Fruit fly (Drosophila melanogaster) whole organism, embryonic: ENCODE data around the gene CG9590.

Experiments
- Bgb ChIP-seq: fragments of 200-800 bp; sonication (Bioruptor generic); IDR thresholded peaks from 2 replicates; pipeline ENCODE4 v1.3.6; 2022; ENCODE audit warnings: missing biosample characterization, missing genetic modification characterization; ENCODE audit not compliant: partially characterized antibody
- CG11456 ChIP-seq: fragments of 200-800 bp; sonication (Bioruptor generic); IDR thresholded peaks from 3 replicates; pipeline ENCODE4 v1.3.6; 2022; ENCODE audit warnings: missing biosample characterization, missing genetic modification characterization
- CG12659 ChIP-seq: fragments of 200-800 bp; sonication (Bioruptor generic); optimal IDR thresholded peaks from 3 replicates; lab custom pipeline; 2017; ENCODE audit warnings: mild to moderate bottlenecking, missing biosample characterization, missing genetic modification reagents, missing genetic modification characterization
- CG12769 ChIP-seq: fragments of 200-800 bp; sonication (Bioruptor generic); optimal IDR thresholded peaks from 2 replicates; lab custom pipeline; 2019; ENCODE audit warnings: missing biosample characterization, mild to moderate bottlenecking, missing genetic modification characterization, moderate library complexity
- CG12942 ChIP-seq: fragments of 200-800 bp; sonication (Bioruptor generic); optimal IDR thresholded peaks from 3 replicates; lab custom pipeline; 2016; ENCODE audit warnings: missing biosample characterization, missing genetic modification characterization
- CG13894 ChIP-seq: fragments of 200-800 bp; sonication (Bioruptor generic); optimal IDR thresholded peaks from 3 replicates; lab custom pipeline; 2018; ENCODE audit warnings: missing biosample characterization, mild to moderate bottlenecking, missing genetic modification characterization, moderate library complexity
- CG14710 ChIP-seq: fragments of 200-800 bp; sonication (Bioruptor generic); optimal IDR thresholded peaks from 3 replicates; lab custom pipeline; 2019; ENCODE audit warnings: missing biosample characterization, mild to moderate bottlenecking, missing genetic modification characterization, moderate library complexity
- CG15601 ChIP-seq: fragments of 200-800 bp; sonication (Bioruptor generic); optimal IDR thresholded peaks from 3 replicates; lab custom pipeline; 2019; ENCODE audit warnings: missing biosample characterization, mild to moderate bottlenecking, missing genetic modification characterization, moderate library complexity
- CG1602 ChIP-seq: fragments of 200-800 bp; sonication (Bioruptor generic); optimal IDR thresholded peaks from 3 replicates; lab custom pipeline; 2016; ENCODE audit warnings: missing biosample characterization, missing genetic modification characterization
- CG18476 ChIP-seq: fragments of 200-800 bp; sonication (Bioruptor generic); optimal IDR thresholded peaks from 2 replicates; lab custom pipeline; 2016; ENCODE audit warnings: missing biosample characterization, mild to moderate bottlenecking, missing genetic modification characterization
- CG18619 ChIP-seq: fragments of 200-800 bp; sonication (Bioruptor generic); optimal IDR thresholded peaks from 3 replicates; lab custom pipeline; 2017; ENCODE audit warnings: missing biosample characterization, mild to moderate bottlenecking, missing genetic modification characterization
- CG2116 ChIP-seq: fragments of 200-800 bp; sonication (Bioruptor generic); optimal IDR thresholded peaks from 3 replicates; lab custom pipeline; 2018; ENCODE audit warnings: missing biosample characterization, mild to moderate bottlenecking, missing genetic modification characterization
- CG2875 ChIP-seq: fragments of 200-800 bp; sonication (Bioruptor generic); optimal IDR thresholded peaks from 2 replicates; lab custom pipeline; 2017; ENCODE audit warnings: missing biosample characterization, mild to moderate bottlenecking, missing genetic modification characterization, missing genetic modification reagents
- CG33557 ChIP-seq: fragments of 200-800 bp; sonication (Bioruptor generic); optimal IDR thresholded peaks from 2 replicates; lab custom pipeline; 2019; ENCODE audit warnings: missing biosample characterization, mild to moderate bottlenecking, missing genetic modification characterization, moderate library complexity
- CG4404 ChIP-seq: fragments of 200-800 bp; sonication (Bioruptor generic); IDR thresholded peaks from 2 replicates; pipeline ENCODE4 v1.3.6; 2022; ENCODE audit warnings: missing biosample characterization, missing genetic modification characterization
- CG4854 ChIP-seq: fragments of 200-800 bp; sonication (Bioruptor generic); optimal IDR thresholded peaks from 2 replicates; lab custom pipeline; 2016; ENCODE audit warnings: missing biosample characterization, missing genetic modification characterization, inconsistent platforms
- CG6813 ChIP-seq: fragments of 200-800 bp; sonication (Bioruptor generic); optimal IDR thresholded peaks from 2 replicates; lab custom pipeline; 2017; ENCODE audit warnings: missing biosample characterization, missing genetic modification characterization, mild to moderate bottlenecking, moderate library complexity, missing genetic modification reagents
- CG7357 ChIP-seq: fragments of 200-800 bp; sonication (Bioruptor generic); IDR thresholded peaks from 3 replicates; pipeline ENCODE4 v1.3.6; 2022; ENCODE audit warnings: missing biosample characterization, missing genetic modification characterization
- CG8281 ChIP-seq: fragments of 200-800 bp; sonication (Bioruptor generic); optimal IDR thresholded peaks from 2 replicates; lab custom pipeline; 2018; ENCODE audit warnings: missing biosample characterization, mild to moderate bottlenecking, missing genetic modification characterization, moderate library complexity
- CG9609 ChIP-seq: fragments of 200-800 bp; sonication (Bioruptor generic); optimal IDR thresholded peaks from 3 replicates; lab custom pipeline; 2016; ENCODE audit warnings: missing biosample characterization, missing genetic modification characterization
- Dad ChIP-seq: fragments of 200-800 bp; sonication (Bioruptor generic); optimal IDR thresholded peaks from 3 replicates; lab custom pipeline; 2016; ENCODE audit warnings: missing biosample characterization, missing genetic modification characterization
- Jarid2 ChIP-seq: fragments of 200-800 bp; sonication (Bioruptor generic); optimal IDR thresholded peaks from 3 replicates; lab custom pipeline; 2017; ENCODE audit warnings: mild to moderate bottlenecking, missing biosample characterization, missing genetic modification reagents, missing genetic modification characterization
- PHDP ChIP-seq: fragments of 200-800 bp; sonication (Bioruptor generic); optimal IDR thresholded peaks from 3 replicates; lab custom pipeline; 2018; ENCODE audit warnings: missing biosample characterization, mild to moderate bottlenecking, missing genetic modification characterization, moderate library complexity
- Scr ChIP-seq: fragments of 200-800 bp; sonication (Bioruptor generic); IDR thresholded peaks from 2 replicates; pipeline ENCODE4 v1.3.6; 2022; ENCODE audit warnings: missing biosample characterization, missing genetic modification characterization; ENCODE audit not compliant: partially characterized antibody
- Side ChIP-seq: fragments of 200-800 bp; sonication (Bioruptor generic); optimal IDR thresholded peaks from 2 replicates; lab custom pipeline; 2016; ENCODE audit warnings: missing biosample characterization, missing genetic modification characterization
- Ssrp ChIP-seq: fragments of 200-800 bp; sonication (Bioruptor generic); optimal IDR thresholded peaks from 2 replicates; lab custom pipeline; 2018; ENCODE audit warnings: missing biosample characterization, mild to moderate bottlenecking, missing genetic modification characterization, moderate library complexity
- Taf1 ChIP-seq: fragments of 200-800 bp; sonication (Bioruptor generic); IDR thresholded peaks from 2 replicates; pipeline ENCODE4 v1.3.6; 2022; ENCODE audit warnings: missing biosample characterization, missing genetic modification characterization
- ab ChIP-seq: fragments of 200-800 bp; sonication (Bioruptor generic); optimal IDR thresholded peaks from 2 replicates; lab custom pipeline; 2016; ENCODE audit warnings: missing biosample characterization, missing genetic modification characterization
- al ChIP-seq: fragments of 200-800 bp; sonication (Bioruptor generic); IDR thresholded peaks from 2 replicates; pipeline ENCODE4 v1.3.6; 2022; ENCODE audit warnings: missing biosample characterization, missing genetic modification characterization
- bab2 ChIP-seq: fragments of 200-800 bp; sonication (Bioruptor generic); optimal IDR thresholded peaks from 2 replicates; lab custom pipeline; 2016; ENCODE audit warnings: missing biosample characterization, missing genetic modification characterization
- fru ChIP-seq: fragments of >200 bp; optimal IDR thresholded peaks from 2 replicates; lab custom pipeline; 2017
- gcm ChIP-seq: fragments of 200-800 bp; sonication (Bioruptor generic); optimal IDR thresholded peaks from 2 replicates; lab custom pipeline; 2019; ENCODE audit warnings: missing biosample characterization, mild to moderate bottlenecking, missing genetic modification characterization, moderate library complexity
- gsb-n ChIP-seq: fragments of 200-800 bp; sonication (Bioruptor generic); optimal IDR thresholded peaks from 3 replicates; lab custom pipeline; 2018; ENCODE audit warnings: missing biosample characterization, mild to moderate bottlenecking, missing genetic modification characterization
- h ChIP-seq: fragments of >200 bp; optimal IDR thresholded peaks from 2 replicates; lab custom pipeline; 2017
- insv ChIP-seq, 2 experiments: fragments of 200-800 bp; sonication (Bioruptor generic); optimal IDR thresholded peaks; 3 replicates each; lab custom pipeline; 2016 to 2018; ENCODE audit warnings: missing biosample characterization in 2 of 2, missing genetic modification characterization in 2 of 2
- lola ChIP-seq, 3 experiments: fragments of >200 bp in 2 of 3; fragments of 200-800 bp in 1 of 3; sonication (Bioruptor generic) in 1 of 3; optimal IDR thresholded peaks; 2 replicates each; lab custom pipeline; 2017 to 2019; ENCODE audit warnings: missing biosample characterization in 3 of 3, missing genetic modification characterization in 3 of 3, mild to moderate bottlenecking in 1 of 3, moderate library complexity in 1 of 3
- pan ChIP-seq, 4 experiments: fragments of >200 bp in 3 of 4; fragments of 200-800 bp in 1 of 4; sonication (Bioruptor generic) in 1 of 4; optimal IDR thresholded peaks in 3 of 4; IDR thresholded peaks in 1 of 4; 2 replicates each; pipeline versions ENCODE4 v1.3.6 to Lab custom; 2017 to 2022; ENCODE audit warnings: missing biosample characterization in 2 of 4, missing genetic modification characterization in 2 of 4, mixed read lengths in 1 of 4
- pfk ChIP-seq: fragments of 200-800 bp; sonication (Bioruptor generic); optimal IDR thresholded peaks from 2 replicates; lab custom pipeline; 2018; ENCODE audit warnings: missing biosample characterization, mild to moderate bottlenecking, missing genetic modification characterization, moderate library complexity
- phol ChIP-seq: fragments of 200-800 bp; sonication (Bioruptor generic); optimal IDR thresholded peaks from 3 replicates; lab custom pipeline; 2018; ENCODE audit warnings: missing biosample characterization, mild to moderate bottlenecking, missing genetic modification characterization, moderate library complexity
- pzg ChIP-seq: fragments of 200-800 bp; sonication (Bioruptor generic); optimal IDR thresholded peaks from 3 replicates; lab custom pipeline; 2018; ENCODE audit warnings: missing biosample characterization, mild to moderate bottlenecking, missing genetic modification characterization, moderate library complexity
- sens-2 ChIP-seq: fragments of 200-800 bp; sonication (Bioruptor generic); IDR thresholded peaks from 2 replicates; pipeline ENCODE4 v1.3.6; 2022; ENCODE audit warnings: missing biosample characterization, missing genetic modification characterization
- sim ChIP-seq: fragments of 200-800 bp; sonication (Bioruptor generic); IDR thresholded peaks from 2 replicates; pipeline ENCODE4 v1.3.6; 2022; ENCODE audit warnings: missing biosample characterization, missing genetic modification characterization
- sisA ChIP-seq: fragments of 200-800 bp; sonication (Bioruptor generic); IDR thresholded peaks from 2 replicates; pipeline ENCODE4 v1.3.6; 2022; ENCODE audit warnings: missing biosample characterization, missing genetic modification characterization
- slbo ChIP-seq: fragments of 200-800 bp; sonication (Bioruptor generic); IDR thresholded peaks from 2 replicates; pipeline ENCODE4 v1.3.6; 2022; ENCODE audit warnings: missing biosample characterization, missing genetic modification characterization
- sna ChIP-seq: fragments of 200-800 bp; sonication (Bioruptor generic); IDR thresholded peaks from 2 replicates; pipeline ENCODE4 v1.3.6; 2022; ENCODE audit warnings: missing biosample characterization, missing genetic modification characterization; ENCODE audit not compliant: partially characterized antibody
- so ChIP-seq: fragments of 200-800 bp; sonication (Bioruptor generic); IDR thresholded peaks from 3 replicates; pipeline ENCODE4 v1.3.6; 2022; ENCODE audit warnings: missing biosample characterization, missing genetic modification characterization
- tin ChIP-seq: fragments of 200-800 bp; sonication (Bioruptor generic); optimal IDR thresholded peaks from 3 replicates; lab custom pipeline; 2016; ENCODE audit warnings: missing biosample characterization, missing genetic modification characterization
- zfh2 ChIP-seq: fragments of 200-800 bp; sonication (Bioruptor generic); optimal IDR thresholded peaks from 2 replicates; lab custom pipeline; 2016; ENCODE audit warnings: missing biosample characterization, missing genetic modification characterization

The CG9590 gene

dm6 chr3R:15803502-15804461 lies 17.3 kb downstream of the CG9590 start, which contains the start of gene alpha-Man-IIb (continued):
- no peak for TF ChIP-seq lola (GFP tag; optimal IDR thresholded peaks at IDR 0.05; lab: Kevin White, UChicago)
- TF ChIP-seq CG11456 (GFP tag; lab: Robert Waterston, UW): peak; percentile 23; the same call in 1 of the 3 replicates
- TF ChIP-seq CG33557 (GFP tag; lab: Kevin White, UChicago): peak; percentile 12
- no peak for TF ChIP-seq CG6813 (GFP tag; lab: Kevin White, UChicago)
- no peak for TF ChIP-seq fru
- TF ChIP-seq CG13894 (tag; lab: Kevin White, UChicago): peak; percentile 6
- no peak for TF ChIP-seq CG7357
- no peak for TF ChIP-seq h (lab: Kevin White, UChicago)
- TF ChIP-seq Bgb: peak; percentile 79
- TF ChIP-seq CG18619: no peak
- TF ChIP-seq CG12659 (GFP tag; lab: Kevin White, UChicago): peak; percentile 77
- no peak for TF ChIP-seq CG12769
- no peak for TF ChIP-seq Taf1 (GFP tag; lab: Robert Waterston, UW)
- TF ChIP-seq Dad: no peak
- no peak for TF ChIP-seq CG9609 (GFP tag; lab: Kevin White, UChicago)
- TF ChIP-seq pfk (GFP tag; lab: Kevin White, UChicago): no peak
- peak; percentile 89 for TF ChIP-seq sna (GFP tag; lab: Robert Waterston, UW)
- TF ChIP-seq phol: peak; percentile 44
- peak; percentile 55 for TF ChIP-seq gsb-n (tag; lab: Kevin White, UChicago)
- TF ChIP-seq CG18476 (GFP tag; lab: Kevin White, UChicago): peak; percentile 4
- TF ChIP-seq CG2116 (GFP tag; lab: Kevin White, UChicago): peak; percentile 59
- TF ChIP-seq so: no peak
- TF ChIP-seq zfh2 (GFP tag; lab: Kevin White, UChicago): no peak
- TF ChIP-seq slbo (GFP tag; lab: Robert Waterston, UW): peak; percentile 50; the same call in 1 of the 2 replicates
- no peak for TF ChIP-seq Side
- TF ChIP-seq pan (optimal IDR thresholded peaks at IDR 0.05; lab: Kevin White, UChicago): no peak
- TF ChIP-seq pan (GFP tag; optimal IDR thresholded peaks at IDR 0.05 in 1 of 2, IDR thresholded peaks at IDR 0.05 in 1 of 2): peak in 1 of 2 experiments; percentile 48
- TF ChIP-seq pzg (GFP tag; lab: Kevin White, UChicago): peak; percentile 75
- TF ChIP-seq bab2 (GFP tag; lab: Kevin White, UChicago): no peak
- TF ChIP-seq sim (GFP tag; lab: Robert Waterston, UW): no peak
- TF ChIP-seq CG4404 (GFP tag; lab: Robert Waterston, UW): no peak
- TF ChIP-seq CG8281 (tag; lab: Kevin White, UChicago): no peak
- no peak for TF ChIP-seq sisA (GFP tag; lab: Robert Waterston, UW)
- TF ChIP-seq ab (GFP tag; lab: Kevin White, UChicago): no peak
- TF ChIP-seq CG4854: no peak
- TF ChIP-seq insv (GFP tag; optimal IDR thresholded peaks at IDR 0.05; lab: Kevin White, UChicago): peak in 1 of 2 experiments; percentile 5
- no peak for TF ChIP-seq gcm (GFP tag; lab: Kevin White, UChicago)
- no peak for TF ChIP-seq Ssrp (tag; lab: Kevin White, UChicago)
- no peak for TF ChIP-seq CG1602
- no peak for TF ChIP-seq CG12942 (GFP tag; lab: Kevin White, UChicago)
- TF ChIP-seq PHDP (tag; lab: Kevin White, UChicago): no peak
- peak; percentile 89 for TF ChIP-seq Scr (GFP tag; lab: Robert Waterston, UW)
- peak; percentile 95 for TF ChIP-seq Jarid2 (GFP tag; lab: Kevin White, UChicago)
- no peak for TF ChIP-seq sens-2 (GFP tag; lab: Robert Waterston, UW)
- TF ChIP-seq CG2875 (GFP tag; lab: Kevin White, UChicago): no peak
- TF ChIP-seq al (GFP tag; lab: Robert Waterston, UW): no peak
- TF ChIP-seq tin (GFP tag; lab: Kevin White, UChicago): peak; percentile 15
- peak; percentile 48 for TF ChIP-seq CG14710
- no peak for TF ChIP-seq CG15601 (tag; lab: Kevin White, UChicago)
